Worm (Caenorhabditis elegans) whole organism, L3 larva: ENCODE measurements around the gene F08F8.9.

ENCODE experiments used
- ZK546.5 ChIP-seq: sonication (generic microtip); optimal IDR thresholded peaks from 2 replicates; lab custom pipeline; 2017; ENCODE audit warnings: missing biosample characterization, missing genetic modification characterization
- ceh-28 ChIP-seq: fragments of 150-350 bp; optimal IDR thresholded peaks from 2 replicates; lab custom pipeline; 2014; ENCODE audit warnings: missing biosample characterization, missing genetic modification reagents, missing genetic modification characterization
- ceh-9 ChIP-seq: sonication (generic microtip); optimal IDR thresholded peaks from 2 replicates; lab custom pipeline; 2018; ENCODE audit warnings: missing biosample characterization, missing genetic modification characterization
- daf-12 ChIP-seq: fragments of 150-350 bp; optimal IDR thresholded peaks from 2 replicates; lab custom pipeline; 2014; ENCODE audit warnings: missing biosample characterization, missing genetic modification reagents, missing genetic modification characterization
- egl-27 ChIP-seq: sonication (generic microtip); optimal IDR thresholded peaks from 4 replicates; lab custom pipeline; 2017; ENCODE audit warnings: missing biosample characterization, missing genetic modification reagents, missing genetic modification characterization
- elt-1 ChIP-seq: fragments of 150-350 bp; optimal IDR thresholded peaks from 2 replicates; lab custom pipeline; 2014; ENCODE audit warnings: missing biosample characterization, missing genetic modification characterization
- elt-2 ChIP-seq: sonication (generic microtip); optimal IDR thresholded peaks from 2 replicates; lab custom pipeline; 2016; ENCODE audit warnings: missing genetic modification reagents, mild to moderate bottlenecking, missing genetic modification characterization, missing compliant biosample characterization
- elt-3 ChIP-seq, 3 experiments: fragments of 150-350 bp in 1 of 3; sonication (generic microtip) in 2 of 3; optimal IDR thresholded peaks; 2 replicates in 2 of 3; 4 replicates in 1 of 3; lab custom pipeline; 2014 to 2017; ENCODE audit warnings: missing biosample characterization in 3 of 3, missing genetic modification characterization in 3 of 3
- fkh-2 ChIP-seq: fragments of 150-350 bp; optimal IDR thresholded peaks from 2 replicates; lab custom pipeline; 2014; ENCODE audit warnings: missing biosample characterization, missing genetic modification reagents, missing genetic modification characterization
- fos-1 ChIP-seq: fragments of 150-350 bp; optimal IDR thresholded peaks from 2 replicates; lab custom pipeline; 2014; ENCODE audit warnings: missing biosample characterization, missing genetic modification characterization
- hmg-11 ChIP-seq: sonication (generic microtip); optimal IDR thresholded peaks from 2 replicates; lab custom pipeline; 2016; ENCODE audit warnings: missing genetic modification characterization, missing compliant biosample characterization
- jun-1 ChIP-seq: fragments of 150-350 bp; optimal IDR thresholded peaks from 2 replicates; lab custom pipeline; 2014; ENCODE audit warnings: missing biosample characterization, missing genetic modification reagents, missing genetic modification characterization
- lin-15B ChIP-seq: fragments of 150-350 bp; optimal IDR thresholded peaks from 2 replicates; lab custom pipeline; 2014; ENCODE audit warnings: missing biosample characterization, missing genetic modification characterization
- lin-39 ChIP-seq: fragments of 150-350 bp; optimal IDR thresholded peaks from 2 replicates; lab custom pipeline; 2018; ENCODE audit warnings: missing biosample characterization, missing genetic modification reagents, missing genetic modification characterization
- mdl-1 ChIP-seq: fragments of 150-350 bp; optimal IDR thresholded peaks from 2 replicates; lab custom pipeline; 2014; ENCODE audit warnings: missing biosample characterization, missing genetic modification characterization
- mml-1 ChIP-seq: fragments of 150-350 bp; sonication (generic microtip); optimal IDR thresholded peaks from 3 replicates; lab custom pipeline; 2014; ENCODE audit warnings: missing biosample characterization, missing genetic modification characterization
- nfya-1 ChIP-seq: sonication (generic microtip); optimal IDR thresholded peaks from 2 replicates; lab custom pipeline; 2017; ENCODE audit warnings: missing genetic modification characterization, mild to moderate bottlenecking, missing compliant biosample characterization, antibody characterized with exemption, moderate library complexity; ENCODE audit not compliant: insufficient read depth
- nhr-12 ChIP-seq: fragments of 150-350 bp; optimal IDR thresholded peaks from 2 replicates; lab custom pipeline; 2014; ENCODE audit warnings: missing biosample characterization, missing genetic modification characterization
- nhr-23 ChIP-seq: fragments of 150-350 bp; optimal IDR thresholded peaks from 2 replicates; lab custom pipeline; 2014; ENCODE audit warnings: missing biosample characterization, missing genetic modification reagents, missing genetic modification characterization
- nhr-25 ChIP-seq: sonication (generic microtip); optimal IDR thresholded peaks from 2 replicates; lab custom pipeline; 2017; ENCODE audit warnings: missing biosample characterization, missing genetic modification characterization
- nhr-28 ChIP-seq: fragments of 150-350 bp; optimal IDR thresholded peaks from 2 replicates; lab custom pipeline; 2014; ENCODE audit warnings: missing biosample characterization, missing genetic modification characterization
- nhr-43 ChIP-seq: sonication (generic microtip); optimal IDR thresholded peaks from 2 replicates; lab custom pipeline; 2016; ENCODE audit warnings: mild to moderate bottlenecking, missing genetic modification characterization, missing compliant biosample characterization; ENCODE audit not compliant: poor library complexity, severe bottlenecking
- nhr-67 ChIP-seq: fragments of 150-350 bp; optimal IDR thresholded peaks from 2 replicates; lab custom pipeline; 2014; ENCODE audit warnings: missing biosample characterization, missing genetic modification characterization
- nhr-76 ChIP-seq: fragments of 150-350 bp; sonication (generic microtip); optimal IDR thresholded peaks from 5 replicates; lab custom pipeline; 2014; ENCODE audit warnings: missing biosample characterization, missing genetic modification characterization
- pha-4 ChIP-seq: fragments of 150-350 bp; optimal IDR thresholded peaks from 2 replicates; lab custom pipeline; 2014; ENCODE audit warnings: missing biosample characterization, missing genetic modification reagents, missing genetic modification characterization
- pqm-1 ChIP-seq: fragments of 150-350 bp; optimal IDR thresholded peaks from 2 replicates; lab custom pipeline; 2017; ENCODE audit warnings: missing biosample characterization, missing genetic modification characterization, inconsistent platforms
- sea-2 ChIP-seq: fragments of 150-350 bp; sonication (generic microtip); optimal IDR thresholded peaks from 4 replicates; lab custom pipeline; 2014; ENCODE audit warnings: missing biosample characterization, missing genetic modification reagents, missing genetic modification characterization
- skn-1 ChIP-seq: fragments of 150-350 bp; optimal IDR thresholded peaks from 2 replicates; lab custom pipeline; 2014; ENCODE audit warnings: missing biosample characterization, missing genetic modification characterization
- unc-62 ChIP-seq: fragments of 150-350 bp; sonication (generic microtip); optimal IDR thresholded peaks from 4 replicates; lab custom pipeline; 2014; ENCODE audit warnings: missing biosample characterization, missing genetic modification reagents, missing genetic modification characterization
- zag-1 ChIP-seq: fragments of 150-350 bp; optimal IDR thresholded peaks from 2 replicates; lab custom pipeline; 2014; ENCODE audit warnings: missing biosample characterization, missing genetic modification characterization

The F08F8.9 gene

DNA sequence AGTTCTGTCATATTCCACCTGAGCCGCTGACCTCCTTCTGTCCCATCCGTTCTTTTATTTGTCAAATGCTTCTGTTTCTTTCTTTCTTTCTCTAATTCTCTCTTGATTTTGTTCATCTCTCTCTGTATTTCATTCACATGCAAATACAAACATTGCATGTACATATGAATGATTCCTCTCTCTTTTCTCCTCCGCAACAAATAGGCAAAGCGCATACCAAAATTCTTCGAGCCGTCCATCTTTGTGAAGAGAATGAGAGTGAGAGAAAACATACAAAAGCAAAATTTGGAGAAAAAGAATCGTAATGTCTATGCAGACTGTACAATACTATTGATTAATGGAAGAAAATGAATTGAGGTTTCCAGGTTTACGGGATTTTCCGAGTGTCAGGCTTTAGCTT is 36.4 kb downstream of the F08F8.9 start:
- TF ChIP-seq ceh-9 (no peak), pha-4 (tag; lab: Kevin White, UChicago) (peak; percentile 74), elt-2 (tag; lab: Kevin White, UChicago) (peak; percentile 32)

DNA sequence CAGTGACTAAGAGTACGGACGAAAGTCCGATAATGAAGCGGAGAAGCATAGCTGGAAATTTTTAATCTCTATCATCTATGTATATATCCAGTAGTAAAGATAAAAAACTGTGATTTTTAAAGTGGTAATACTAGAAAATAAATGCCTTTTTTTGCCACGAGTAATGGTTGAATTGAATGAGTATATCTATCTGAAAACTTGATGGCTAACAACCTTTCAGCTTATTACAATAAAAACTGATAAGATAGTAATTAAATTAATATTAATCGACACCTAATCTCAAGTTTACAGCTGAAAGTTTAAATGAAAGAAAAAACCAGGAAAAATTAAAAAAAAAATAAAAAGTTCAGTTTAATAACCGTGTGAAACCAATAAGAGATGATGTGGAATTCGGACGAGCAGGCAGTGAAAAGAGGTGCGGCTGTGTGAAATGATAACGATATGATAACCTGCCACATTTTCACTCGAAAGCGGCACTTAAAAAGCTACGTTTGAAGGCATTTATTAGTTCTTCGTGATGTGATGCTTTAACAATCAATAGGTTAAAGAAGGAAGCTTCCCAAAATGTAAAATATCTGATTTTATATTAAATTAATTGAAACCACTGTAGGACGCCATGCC is 38.7 kb downstream of the F08F8.9 start, which contains the start of gene nspg-6:
Gene nspg-6, minus strand, starts transcription at position 51 of the 621 bp plus-strand sequence.
- no peak for TF ChIP-seq nhr-43 (tag; lab: Kevin White, UChicago)
- TF ChIP-seq lin-15B (tag; lab: Kevin White, UChicago), result no peak
- no peak for TF ChIP-seq unc-62
- no peak for TF ChIP-seq nhr-28 (tag; lab: Kevin White, UChicago)
- TF ChIP-seq nhr-76, result no peak
- TF ChIP-seq nhr-12 (tag; lab: Kevin White, UChicago), result no peak
- TF ChIP-seq pqm-1, result peak; percentile 48
- no peak for TF ChIP-seq fkh-2 (tag; lab: Kevin White, UChicago)
- TF ChIP-seq lin-39 (tag; lab: Kevin White, UChicago), result no peak
- no peak for TF ChIP-seq daf-12
- no peak for TF ChIP-seq elt-1 (tag; lab: Kevin White, UChicago)
- no peak for TF ChIP-seq fos-1
- TF ChIP-seq elt-2 (tag; lab: Kevin White, UChicago), result peak; percentile 81

- TF ChIP-seq lin-39 (tag; lab: Kevin White, UChicago) (no peak), unc-62 (no peak), lin-15B (tag; lab: Kevin White, UChicago) (no peak), nhr-25 (tag; lab: Kevin White, UChicago) (no peak)
Measured at ce11 chrIII:7314473-7314872, 39.3 kb downstream of the F08F8.9 start.

DNA sequence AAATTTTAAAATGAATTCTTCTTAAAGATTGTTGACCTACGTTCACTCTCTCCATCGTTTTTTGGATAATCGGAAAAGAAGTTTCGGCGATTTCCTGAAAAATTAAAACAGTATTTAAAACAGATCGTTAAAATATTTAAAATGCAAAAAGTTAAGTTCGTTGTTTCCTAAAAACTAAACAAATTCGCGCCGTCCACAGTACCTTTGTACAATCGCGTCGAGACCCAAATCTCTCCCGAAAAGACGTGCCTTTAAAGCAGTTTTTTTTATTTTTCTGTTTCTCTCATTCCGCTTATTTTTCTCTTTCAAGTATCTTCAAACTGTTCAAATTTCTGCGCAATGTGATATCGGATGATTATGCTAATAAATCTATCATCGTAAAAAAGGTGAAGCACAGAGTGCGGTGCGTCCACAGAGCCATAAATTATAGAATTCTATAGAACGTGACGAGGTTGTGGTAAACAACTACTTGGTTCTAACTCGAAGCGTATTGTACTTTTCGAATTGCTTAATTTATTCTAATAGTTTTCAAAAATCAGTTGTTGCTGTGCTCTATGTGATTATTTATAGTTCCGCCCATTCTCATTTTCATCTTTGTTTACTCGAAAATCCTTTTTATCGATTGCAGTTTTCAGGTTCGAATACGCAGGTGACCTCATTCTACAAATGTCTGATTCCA is 43.0 kb downstream of the F08F8.9 start, which contains the start of the genes F56C9.6 and F56C9.3:
Gene F56C9.6, minus strand, starts transcription at position 112 of the 679 bp plus-strand sequence.
Gene F56C9.3, plus strand, starts transcription at position 629 of the 679 bp plus-strand sequence.
- TF ChIP-seq nfya-1 (tag; lab: Kevin White, UChicago), result no peak
- no peak for TF ChIP-seq mdl-1 (tag; lab: Kevin White, UChicago)
- TF ChIP-seq nhr-25 (tag; lab: Kevin White, UChicago), result no peak
- no peak for TF ChIP-seq elt-1 (tag; lab: Kevin White, UChicago)
- TF ChIP-seq nhr-23 (tag; lab: Kevin White, UChicago), result no peak
- no peak for TF ChIP-seq zag-1 (tag; lab: Kevin White, UChicago)
- TF ChIP-seq hmg-11, result no peak
- TF ChIP-seq ceh-9, result no peak
- TF ChIP-seq nhr-12 (tag; lab: Kevin White, UChicago), result no peak
- TF ChIP-seq fkh-2 (tag; lab: Kevin White, UChicago), result no peak
- no peak for TF ChIP-seq nhr-43 (tag; lab: Kevin White, UChicago)
- no peak for TF ChIP-seq jun-1 (tag; lab: Kevin White, UChicago)
- TF ChIP-seq mml-1, result no peak
- TF ChIP-seq skn-1 (tag; lab: Kevin White, UChicago), result no peak
- no peak for TF ChIP-seq sea-2 (GFP tag; lab: Kevin White, UChicago)
- no peak for TF ChIP-seq lin-15B (tag; lab: Kevin White, UChicago)
- TF ChIP-seq lin-39 (tag; lab: Kevin White, UChicago), result no peak
- TF ChIP-seq nhr-67 (tag; lab: Kevin White, UChicago), result no peak

ce11 chrIII:7308600-7309109 is 45.1 kb downstream of the F08F8.9 start, which contains the start of gene acbp-4:
acbp-4 (minus strand) TSS chrIII:7309109.
- TF ChIP-seq ceh-28 (tag; lab: Kevin White, UChicago) (peak; percentile 32), ZK546.5 (no peak), nhr-76 (no peak)

DNA sequence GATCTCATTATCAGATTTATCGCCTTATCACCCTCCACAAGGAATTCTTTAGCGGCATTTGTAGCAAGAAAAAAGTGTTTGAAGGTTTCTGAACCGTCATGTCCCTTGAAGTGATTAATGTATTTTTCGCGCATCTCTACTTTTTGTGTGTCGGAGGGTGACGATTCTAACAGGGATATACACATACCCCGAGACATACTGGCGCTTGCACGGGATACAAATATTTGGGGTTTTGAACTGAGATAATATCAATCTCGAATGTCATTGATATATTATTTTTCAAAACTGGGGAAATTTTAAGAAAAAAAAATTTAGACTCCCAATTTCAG is 48.2 kb downstream of the F08F8.9 start:
- TF ChIP-seq nhr-23 (tag; lab: Kevin White, UChicago) (peak; percentile 33), nhr-43 (tag; lab: Kevin White, UChicago) (peak; percentile 43), nhr-25 (tag; lab: Kevin White, UChicago) (peak; percentile 30), egl-27 (tag; lab: Kevin White, UChicago) (no peak), elt-3 (tag; optimal IDR thresholded peaks at IDR 0.05; lab: Kevin White, UChicago) (peak in 1 of 3 experiments; percentile 13)
